Worm (Caenorhabditis elegans) whole organism, L3 larva: ENCODE data around the gene T28A11.17.

Experiments used
- R02D3.7 ChIP-seq: fragments of 150-350 bp; optimal IDR thresholded peaks from 2 replicates; lab custom pipeline; 2014; ENCODE audit warnings: missing biosample characterization, missing genetic modification characterization
- ZK546.5 ChIP-seq: sonication (generic microtip); optimal IDR thresholded peaks from 2 replicates; lab custom pipeline; 2017; ENCODE audit warnings: missing biosample characterization, missing genetic modification characterization
- aly-2 ChIP-seq: fragments of 150-350 bp; optimal IDR thresholded peaks from 2 replicates; lab custom pipeline; 2014; ENCODE audit warnings: missing biosample characterization, missing genetic modification characterization
- ama-1 ChIP-seq: fragments of 150-350 bp; optimal IDR thresholded peaks from 2 replicates; lab custom pipeline; 2018
- ceh-16 ChIP-seq: sonication (generic microtip); optimal IDR thresholded peaks from 2 replicates; lab custom pipeline; 2017; ENCODE audit warnings: missing biosample characterization, missing genetic modification characterization
- ceh-28 ChIP-seq: fragments of 150-350 bp; optimal IDR thresholded peaks from 2 replicates; lab custom pipeline; 2014; ENCODE audit warnings: missing biosample characterization, missing genetic modification reagents, missing genetic modification characterization
- ceh-82 ChIP-seq: fragments of 150-350 bp; optimal IDR thresholded peaks from 2 replicates; lab custom pipeline; 2014; ENCODE audit warnings: missing biosample characterization, missing genetic modification characterization
- ceh-9 ChIP-seq: sonication (generic microtip); optimal IDR thresholded peaks from 2 replicates; lab custom pipeline; 2018; ENCODE audit warnings: missing biosample characterization, missing genetic modification characterization
- daf-12 ChIP-seq: fragments of 150-350 bp; optimal IDR thresholded peaks from 2 replicates; lab custom pipeline; 2014; ENCODE audit warnings: missing biosample characterization, missing genetic modification reagents, missing genetic modification characterization
- egl-27 ChIP-seq: sonication (generic microtip); optimal IDR thresholded peaks from 4 replicates; lab custom pipeline; 2017; ENCODE audit warnings: missing biosample characterization, missing genetic modification reagents, missing genetic modification characterization
- egl-5 ChIP-seq: fragments of 150-350 bp; optimal IDR thresholded peaks from 2 replicates; lab custom pipeline; 2017; ENCODE audit warnings: missing biosample characterization, missing genetic modification reagents, missing genetic modification characterization, inconsistent platforms
- elt-1 ChIP-seq: fragments of 150-350 bp; optimal IDR thresholded peaks from 2 replicates; lab custom pipeline; 2014; ENCODE audit warnings: missing biosample characterization, missing genetic modification characterization
- elt-2 ChIP-seq: sonication (generic microtip); optimal IDR thresholded peaks from 2 replicates; lab custom pipeline; 2016; ENCODE audit warnings: missing genetic modification reagents, mild to moderate bottlenecking, missing genetic modification characterization, missing compliant biosample characterization
- elt-3 ChIP-seq, 3 experiments: fragments of 150-350 bp in 1 of 3; sonication (generic microtip) in 2 of 3; optimal IDR thresholded peaks; 2 replicates in 2 of 3; 4 replicates in 1 of 3; lab custom pipeline; 2014 to 2017; ENCODE audit warnings: missing biosample characterization in 3 of 3, missing genetic modification characterization in 3 of 3
- eor-1 ChIP-seq, 2 experiments: fragments of 150-350 bp; optimal IDR thresholded peaks; 2 replicates each; lab custom pipeline; 2014 to 2018; ENCODE audit warnings: missing biosample characterization in 2 of 2, missing genetic modification characterization in 2 of 2
- fkh-10 ChIP-seq: sonication (generic microtip); optimal IDR thresholded peaks from 2 replicates; lab custom pipeline; 2017; ENCODE audit warnings: missing biosample characterization, missing genetic modification reagents, missing genetic modification characterization
- fkh-2 ChIP-seq: fragments of 150-350 bp; optimal IDR thresholded peaks from 2 replicates; lab custom pipeline; 2014; ENCODE audit warnings: missing biosample characterization, missing genetic modification reagents, missing genetic modification characterization
- fos-1 ChIP-seq: fragments of 150-350 bp; optimal IDR thresholded peaks from 2 replicates; lab custom pipeline; 2014; ENCODE audit warnings: missing biosample characterization, missing genetic modification characterization
- hmg-11 ChIP-seq: sonication (generic microtip); optimal IDR thresholded peaks from 2 replicates; lab custom pipeline; 2016; ENCODE audit warnings: missing genetic modification characterization, missing compliant biosample characterization
- jun-1 ChIP-seq: fragments of 150-350 bp; optimal IDR thresholded peaks from 2 replicates; lab custom pipeline; 2014; ENCODE audit warnings: missing biosample characterization, missing genetic modification reagents, missing genetic modification characterization
- lin-15B ChIP-seq: fragments of 150-350 bp; optimal IDR thresholded peaks from 2 replicates; lab custom pipeline; 2014; ENCODE audit warnings: missing biosample characterization, missing genetic modification characterization
- lin-39 ChIP-seq: fragments of 150-350 bp; optimal IDR thresholded peaks from 2 replicates; lab custom pipeline; 2018; ENCODE audit warnings: missing biosample characterization, missing genetic modification reagents, missing genetic modification characterization
- lsy-12 ChIP-seq: sonication (generic microtip); optimal IDR thresholded peaks from 2 replicates; lab custom pipeline; 2016; ENCODE audit warnings: mild to moderate bottlenecking, missing genetic modification characterization, missing compliant biosample characterization
- mdl-1 ChIP-seq: fragments of 150-350 bp; optimal IDR thresholded peaks from 2 replicates; lab custom pipeline; 2014; ENCODE audit warnings: missing biosample characterization, missing genetic modification characterization
- mml-1 ChIP-seq: fragments of 150-350 bp; sonication (generic microtip); optimal IDR thresholded peaks from 3 replicates; lab custom pipeline; 2014; ENCODE audit warnings: missing biosample characterization, missing genetic modification characterization
- nfya-1 ChIP-seq: sonication (generic microtip); optimal IDR thresholded peaks from 2 replicates; lab custom pipeline; 2017; ENCODE audit warnings: missing genetic modification characterization, mild to moderate bottlenecking, missing compliant biosample characterization, antibody characterized with exemption, moderate library complexity; ENCODE audit not compliant: insufficient read depth
- nhr-11 ChIP-seq: fragments of 150-350 bp; optimal IDR thresholded peaks from 2 replicates; lab custom pipeline; 2014; ENCODE audit warnings: missing biosample characterization, missing genetic modification characterization
- nhr-12 ChIP-seq: fragments of 150-350 bp; optimal IDR thresholded peaks from 2 replicates; lab custom pipeline; 2014; ENCODE audit warnings: missing biosample characterization, missing genetic modification characterization
- nhr-23 ChIP-seq: fragments of 150-350 bp; optimal IDR thresholded peaks from 2 replicates; lab custom pipeline; 2014; ENCODE audit warnings: missing biosample characterization, missing genetic modification reagents, missing genetic modification characterization
- nhr-237 ChIP-seq: fragments of 150-350 bp; optimal IDR thresholded peaks from 2 replicates; lab custom pipeline; 2014; ENCODE audit warnings: missing biosample characterization, missing genetic modification characterization
- nhr-25 ChIP-seq: sonication (generic microtip); optimal IDR thresholded peaks from 2 replicates; lab custom pipeline; 2017; ENCODE audit warnings: missing biosample characterization, missing genetic modification characterization
- nhr-28 ChIP-seq: fragments of 150-350 bp; optimal IDR thresholded peaks from 2 replicates; lab custom pipeline; 2014; ENCODE audit warnings: missing biosample characterization, missing genetic modification characterization
- nhr-43 ChIP-seq: sonication (generic microtip); optimal IDR thresholded peaks from 2 replicates; lab custom pipeline; 2016; ENCODE audit warnings: mild to moderate bottlenecking, missing genetic modification characterization, missing compliant biosample characterization; ENCODE audit not compliant: poor library complexity, severe bottlenecking
- nhr-67 ChIP-seq: fragments of 150-350 bp; optimal IDR thresholded peaks from 2 replicates; lab custom pipeline; 2014; ENCODE audit warnings: missing biosample characterization, missing genetic modification characterization
- nhr-76 ChIP-seq: fragments of 150-350 bp; sonication (generic microtip); optimal IDR thresholded peaks from 5 replicates; lab custom pipeline; 2014; ENCODE audit warnings: missing biosample characterization, missing genetic modification characterization
- nhr-77 ChIP-seq: fragments of 150-350 bp; optimal IDR thresholded peaks from 2 replicates; lab custom pipeline; 2014; ENCODE audit warnings: missing biosample characterization, missing genetic modification characterization
- pha-4 ChIP-seq: fragments of 150-350 bp; optimal IDR thresholded peaks from 2 replicates; lab custom pipeline; 2014; ENCODE audit warnings: missing biosample characterization, missing genetic modification reagents, missing genetic modification characterization
- pqm-1 ChIP-seq: fragments of 150-350 bp; optimal IDR thresholded peaks from 2 replicates; lab custom pipeline; 2017; ENCODE audit warnings: missing biosample characterization, missing genetic modification characterization, inconsistent platforms
- sea-2 ChIP-seq: fragments of 150-350 bp; sonication (generic microtip); optimal IDR thresholded peaks from 4 replicates; lab custom pipeline; 2014; ENCODE audit warnings: missing biosample characterization, missing genetic modification reagents, missing genetic modification characterization
- skn-1 ChIP-seq: fragments of 150-350 bp; optimal IDR thresholded peaks from 2 replicates; lab custom pipeline; 2014; ENCODE audit warnings: missing biosample characterization, missing genetic modification characterization
- snpc-4 ChIP-seq: fragments of 150-350 bp; optimal IDR thresholded peaks from 2 replicates; lab custom pipeline; 2014; ENCODE audit warnings: missing biosample characterization, missing genetic modification characterization
- tbx-2 ChIP-seq: sonication (generic microtip); optimal IDR thresholded peaks from 2 replicates; lab custom pipeline; 2016; ENCODE audit warnings: mild to moderate bottlenecking, missing genetic modification characterization, missing compliant biosample characterization
- unc-39 ChIP-seq: sonication (generic microtip); optimal IDR thresholded peaks from 4 replicates; lab custom pipeline; 2017; ENCODE audit warnings: missing biosample characterization, missing genetic modification characterization
- unc-62 ChIP-seq: fragments of 150-350 bp; sonication (generic microtip); optimal IDR thresholded peaks from 4 replicates; lab custom pipeline; 2014; ENCODE audit warnings: missing biosample characterization, missing genetic modification reagents, missing genetic modification characterization
- zag-1 ChIP-seq: fragments of 150-350 bp; optimal IDR thresholded peaks from 2 replicates; lab custom pipeline; 2014; ENCODE audit warnings: missing biosample characterization, missing genetic modification characterization
- ztf-11 ChIP-seq: fragments of 150-350 bp; optimal IDR thresholded peaks from 2 replicates; lab custom pipeline; 2014; ENCODE audit warnings: missing biosample characterization, missing genetic modification characterization
- ztf-4 ChIP-seq: fragments of 150-350 bp; optimal IDR thresholded peaks from 2 replicates; lab custom pipeline; 2014; ENCODE audit warnings: missing biosample characterization, missing genetic modification characterization

The T28A11.17 gene

ce11 chrV:3266189-3266588 lies at the start of gene T28A11.17:
T28A11.17 (minus strand) TSS chrV:3266289.
- TF ChIP-seq lin-39 (tag; lab: Kevin White, UChicago): no peak
- TF ChIP-seq mdl-1: no peak
- no peak for TF ChIP-seq unc-39 (tag; lab: Kevin White, UChicago)
- TF ChIP-seq nhr-67 (tag; lab: Kevin White, UChicago): no peak
- no peak for TF ChIP-seq pqm-1 (tag; lab: Kevin White, UChicago)
- no peak for TF ChIP-seq snpc-4 (tag; lab: Kevin White, UChicago)
- TF ChIP-seq tbx-2 (tag; lab: Kevin White, UChicago): no peak
- TF ChIP-seq ceh-28 (tag; lab: Kevin White, UChicago): no peak
- no peak for TF ChIP-seq fkh-2 (tag; lab: Kevin White, UChicago)
- no peak for TF ChIP-seq nhr-43 (tag; lab: Kevin White, UChicago)
- TF ChIP-seq egl-27 (tag; lab: Kevin White, UChicago): no peak
- TF ChIP-seq ceh-16: no peak
- no peak for TF ChIP-seq ceh-9 (tag; lab: Kevin White, UChicago)
- no peak for TF ChIP-seq hmg-11
- no peak for TF ChIP-seq elt-3 (tag; optimal IDR thresholded peaks at IDR 0.05; lab: Kevin White, UChicago)
- no peak for TF ChIP-seq ztf-4
- no peak for TF ChIP-seq aly-2 (tag; lab: Kevin White, UChicago)
- no peak for TF ChIP-seq ZK546.5
- no peak for TF ChIP-seq unc-62 (GFP tag; lab: Kevin White, UChicago)
- no peak for TF ChIP-seq nhr-28 (tag; lab: Kevin White, UChicago)

ce11 chrV:3315308-3315707 lies 49.2 kb upstream of the T28A11.17 start, which contains the start of gene arrd-19:
arrd-19 (minus strand) TSS chrV:3315516.
- TF ChIP-seq hmg-11 (peak; percentile 84), unc-62 (GFP tag; lab: Kevin White, UChicago) (no peak), nhr-25 (tag; lab: Kevin White, UChicago) (peak; percentile 92), daf-12 (tag; lab: Kevin White, UChicago) (no peak), ZK546.5 (no peak), nhr-67 (tag; lab: Kevin White, UChicago) (no peak), lin-15B (tag; lab: Kevin White, UChicago) (peak; percentile 70), pha-4 (peak; percentile 89), jun-1 (peak; percentile 13), ceh-16 (no peak), ceh-82 (no peak), nhr-237 (tag; lab: Kevin White, UChicago) (no peak), mdl-1 (no peak), nhr-12 (tag; lab: Kevin White, UChicago) (no peak), R02D3.7 (tag; lab: Kevin White, UChicago) (no peak), ceh-9 (tag; lab: Kevin White, UChicago) (no peak), nhr-43 (tag; lab: Kevin White, UChicago) (peak; percentile 72), pqm-1 (tag; lab: Kevin White, UChicago) (peak; percentile 11), fkh-2 (tag; lab: Kevin White, UChicago) (no peak), aly-2 (tag; lab: Kevin White, UChicago) (no peak), nhr-23 (tag; lab: Kevin White, UChicago) (peak; percentile 85), elt-1 (tag; lab: Kevin White, UChicago) (no peak), elt-2 (peak; percentile 46), tbx-2 (tag; lab: Kevin White, UChicago) (peak; percentile 38), nhr-77 (tag; lab: Kevin White, UChicago) (no peak), ceh-28 (tag; lab: Kevin White, UChicago) (peak; percentile 52), unc-39 (tag; lab: Kevin White, UChicago) (no peak), fos-1 (tag; lab: Kevin White, UChicago) (no peak), eor-1 (tag; optimal IDR thresholded peaks at IDR 0.05; lab: Kevin White, UChicago) (no peak), nfya-1 (tag; lab: Kevin White, UChicago) (peak; percentile 83), zag-1 (no peak), ztf-11 (tag; lab: Kevin White, UChicago) (no peak), nhr-76 (tag; lab: Kevin White, UChicago) (no peak), snpc-4 (tag; lab: Kevin White, UChicago) (peak; percentile 45), mml-1 (tag; lab: Kevin White, UChicago) (no peak), lsy-12 (tag; lab: Kevin White, UChicago) (no peak), egl-27 (tag; lab: Kevin White, UChicago) (no peak), lin-39 (tag; lab: Kevin White, UChicago) (peak; percentile 60), elt-3 (tag; optimal IDR thresholded peaks at IDR 0.05; lab: Kevin White, UChicago) (peak in 1 of 3 experiments; percentile 39), ztf-4 (no peak), skn-1 (no peak), fkh-10 (GFP tag; lab: Kevin White, UChicago) (no peak), sea-2 (GFP tag; lab: Kevin White, UChicago) (no peak), nhr-28 (tag; lab: Kevin White, UChicago) (no peak), nhr-11 (tag; lab: Kevin White, UChicago) (no peak), egl-5 (tag; lab: Kevin White, UChicago) (peak; percentile 75), ama-1 (lab: Kevin White, UChicago) (no peak)
